Fruit fly (Drosophila melanogaster): Measurements from ENCODE around the gene Srg3.

The Srg3 gene

DNA sequence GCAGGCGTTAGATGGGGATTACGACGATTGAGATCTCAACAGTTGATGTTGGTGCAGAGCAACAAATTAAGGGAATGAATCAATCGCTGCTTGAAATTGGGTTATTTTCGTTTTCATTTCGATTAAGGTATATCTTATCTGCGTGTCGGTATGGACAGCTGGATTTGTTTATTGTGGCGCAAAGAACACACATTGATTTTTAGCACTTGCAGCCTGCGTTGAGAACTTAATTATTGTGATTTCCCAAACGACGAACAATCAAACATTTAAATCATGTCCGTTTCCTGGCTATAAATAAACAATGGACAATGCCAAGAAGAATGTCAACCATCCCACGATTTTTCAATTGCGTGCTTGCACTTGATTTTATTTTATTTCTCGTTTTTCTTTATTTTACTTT is 45.0 kb upstream of the Srg3 start:
- no peak for TF ChIP-seq Rel (GFP tag; optimal IDR thresholded peaks at IDR 0.05)
- TF ChIP-seq Rel (tag; optimal IDR thresholded peaks at IDR 0.05): peak; percentile 62
- TF ChIP-seq psq (GFP tag; optimal IDR thresholded peaks at IDR 0.05): no peak
- no peak for TF ChIP-seq brk (GFP tag; optimal IDR thresholded peaks at IDR 0.05)
- peak; percentile 12 for TF ChIP-seq tai (GFP tag; optimal IDR thresholded peaks at IDR 0.05)
- TF ChIP-seq woc (GFP tag; optimal IDR thresholded peaks at IDR 0.05): peak; percentile 18

DNA sequence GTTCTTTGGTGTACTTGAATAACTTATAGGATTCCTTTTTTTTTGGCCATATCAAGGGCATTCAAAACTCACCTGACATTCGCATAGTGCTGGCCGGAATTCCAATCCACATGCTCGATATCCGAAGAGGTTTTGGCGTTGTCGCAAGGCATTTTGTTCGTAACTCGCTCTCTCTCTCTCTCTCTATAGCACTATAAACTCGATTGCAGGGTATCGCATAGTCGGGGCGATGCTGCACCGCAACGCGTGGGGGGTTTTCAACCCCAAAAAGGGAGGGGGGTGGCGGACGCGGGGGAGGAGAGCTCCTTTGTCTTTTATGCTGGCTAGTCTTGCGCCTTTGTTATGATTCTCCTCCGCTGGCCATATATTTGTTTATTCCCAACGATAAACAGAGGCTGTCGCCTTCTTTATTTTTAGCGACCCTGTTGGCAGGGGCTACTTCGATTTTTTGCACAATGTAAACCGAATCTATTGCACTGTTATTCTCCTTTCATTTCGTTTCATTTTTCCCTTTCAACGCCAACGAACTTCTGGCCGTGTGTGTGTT is 44.5 kb upstream of the Srg3 start:
- no peak for TF ChIP-seq tai (GFP tag; optimal IDR thresholded peaks at IDR 0.05)
- TF ChIP-seq CG32264 (GFP tag; optimal IDR thresholded peaks at IDR 0.05): no peak
- no peak for TF ChIP-seq brk (GFP tag; optimal IDR thresholded peaks at IDR 0.05)
- no peak for TF ChIP-seq CG9705 (GFP tag; optimal IDR thresholded peaks at IDR 0.05)
- no peak for TF ChIP-seq Rel (GFP tag; optimal IDR thresholded peaks at IDR 0.05)
- TF ChIP-seq Rel (tag; optimal IDR thresholded peaks at IDR 0.05): peak; percentile 51
- TF ChIP-seq foxo (GFP tag; optimal IDR thresholded peaks at IDR 0.05): peak in 1 of 2 experiments; percentile 36

DNA sequence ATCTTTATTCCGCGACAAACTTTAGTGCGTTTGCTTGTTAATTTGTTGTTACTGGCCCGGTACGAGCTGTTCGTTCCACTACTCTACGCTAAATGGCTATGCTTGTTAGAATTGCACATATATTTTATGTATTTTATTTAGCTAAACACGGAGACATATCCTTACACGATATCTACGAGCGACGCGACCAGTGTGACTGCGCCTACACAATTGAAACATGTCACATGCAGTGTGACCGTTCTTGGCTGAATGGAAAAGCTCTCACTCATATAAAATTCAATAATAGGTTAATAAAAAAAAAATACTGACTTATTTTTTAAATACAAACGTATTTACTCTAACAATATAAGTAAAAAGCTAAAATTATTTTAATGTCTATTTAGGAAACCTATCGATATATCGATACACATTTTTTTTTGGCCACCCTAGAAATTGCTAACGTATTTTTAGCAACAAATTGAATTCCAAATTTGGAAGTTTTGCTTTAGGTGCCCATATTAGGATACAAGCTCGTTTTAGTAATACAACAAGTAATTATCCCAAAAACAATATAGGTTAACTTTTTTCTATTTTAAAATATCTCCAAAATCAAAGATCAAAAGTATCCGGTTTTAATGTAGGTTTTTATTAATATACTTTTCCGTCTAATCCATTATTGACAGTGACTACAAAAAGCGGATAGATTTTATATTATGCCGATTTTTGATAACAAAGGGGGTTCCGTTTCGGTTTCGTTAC is 43.9 kb upstream of the Srg3 start, which contains the start of gene CG4080:
Gene CG4080 (minus strand): TSS at position 215 of the 738 bp plus-strand sequence.
- TF ChIP-seq Abd-B (GFP tag; optimal IDR thresholded peaks at IDR 0.05): no peak
- no peak for TF ChIP-seq Jra (GFP tag; optimal IDR thresholded peaks at IDR 0.05)
- peak; percentile 1 for TF ChIP-seq woc (GFP tag; optimal IDR thresholded peaks at IDR 0.05)
- peak; percentile 15 for TF ChIP-seq br (GFP tag; optimal IDR thresholded peaks at IDR 0.05)
- TF ChIP-seq Mio (GFP tag; optimal IDR thresholded peaks at IDR 0.05): no peak
- no peak for TF ChIP-seq lola (GFP tag; optimal IDR thresholded peaks at IDR 0.05)
- no peak for TF ChIP-seq foxo (GFP tag; optimal IDR thresholded peaks at IDR 0.05)
- TF ChIP-seq Myc (optimal IDR thresholded peaks at IDR 0.05): no peak
- peak; percentile 15 for TF ChIP-seq OdsH (GFP tag; optimal IDR thresholded peaks at IDR 0.05)
- no peak for TF ChIP-seq Dfd (GFP tag; optimal IDR thresholded peaks at IDR 0.05)
- peak; percentile 25 for TF ChIP-seq Hr83 (GFP tag; optimal IDR thresholded peaks at IDR 0.05; ENCODE audit: poor library complexity, severe bottlenecking)
- peak; percentile 23 for TF ChIP-seq CG32264 (GFP tag; optimal IDR thresholded peaks at IDR 0.05)
- peak; percentile 52 for TF ChIP-seq tai (GFP tag; optimal IDR thresholded peaks at IDR 0.05)
- no peak for TF ChIP-seq sage (GFP tag; optimal IDR thresholded peaks at IDR 0.05)
- TF ChIP-seq dl (GFP tag; optimal IDR thresholded peaks at IDR 0.05; ENCODE audit: insufficient read depth in 1 of 2, partially characterized antibody in 2 of 2): no peak
- peak; percentile 15 for TF ChIP-seq psq (GFP tag; optimal IDR thresholded peaks at IDR 0.05)
- TF ChIP-seq rgr (GFP tag; optimal IDR thresholded peaks at IDR 0.05): peak; percentile 40
- TF ChIP-seq Rel (GFP tag; optimal IDR thresholded peaks at IDR 0.05): no peak
- TF ChIP-seq Rel (tag; optimal IDR thresholded peaks at IDR 0.05): peak; percentile 23
- TF ChIP-seq Hr78 (GFP tag; optimal IDR thresholded peaks at IDR 0.05): no peak
- peak; percentile 36 for TF ChIP-seq h (GFP tag; optimal IDR thresholded peaks at IDR 0.05)
- peak; percentile 34 for TF ChIP-seq brk (GFP tag; optimal IDR thresholded peaks at IDR 0.05)
- peak; percentile 76 for TF ChIP-seq Hnf4 (GFP tag; optimal IDR thresholded peaks at IDR 0.05)
- peak; percentile 33 for TF ChIP-seq fru (GFP tag; optimal IDR thresholded peaks at IDR 0.05)
- TF ChIP-seq pan (optimal IDR thresholded peaks at IDR 0.05): no peak
- peak; percentile 2 for TF ChIP-seq dsf (GFP tag; optimal IDR thresholded peaks at IDR 0.05; ENCODE audit: borderline replicate concordance)
- no peak for TF ChIP-seq HLH106 (tag; optimal IDR thresholded peaks at IDR 0.05)
- peak; percentile 50 for TF ChIP-seq Sp1 (GFP tag; optimal IDR thresholded peaks at IDR 0.05)
- no peak for TF ChIP-seq dmrt93B (GFP tag; optimal IDR thresholded peaks at IDR 0.05)
- TF ChIP-seq ey (GFP tag; optimal IDR thresholded peaks at IDR 0.05): no peak
- TF ChIP-seq Dif (GFP tag; optimal IDR thresholded peaks at IDR 0.05; ENCODE audit: partially characterized antibody): no peak
- no peak for TF ChIP-seq CrebA (GFP tag; optimal IDR thresholded peaks at IDR 0.05; ENCODE audit: borderline replicate concordance)
- no peak for TF ChIP-seq Vsx2 (GFP tag; optimal IDR thresholded peaks at IDR 0.05; ENCODE audit: partially characterized antibody)
- TF ChIP-seq sv (GFP tag; optimal IDR thresholded peaks at IDR 0.05): peak; percentile 24
- no peak for TF ChIP-seq N (GFP tag; optimal IDR thresholded peaks at IDR 0.05)
- TF ChIP-seq CG9705 (GFP tag; optimal IDR thresholded peaks at IDR 0.05): no peak
- no peak for TF ChIP-seq usp (GFP tag; optimal IDR thresholded peaks at IDR 0.05)
- TF ChIP-seq jim (GFP tag; optimal IDR thresholded peaks at IDR 0.05): no peak
- no peak for TF ChIP-seq GATAd (GFP tag; optimal IDR thresholded peaks at IDR 0.05)

All from whole organism, wandering third instar larva.